Fruit fly (Drosophila melanogaster) whole organism, embryonic: Measurements from ENCODE around the gene Mgat4a.

Experiments
- Adf1 ChIP-seq: fragments of 200-800 bp; sonication (Bioruptor generic); IDR thresholded peaks from 2 replicates; pipeline ENCODE4 v1.3.6; 2022; ENCODE audit warnings: missing biosample characterization, missing genetic modification characterization
- B-H2 ChIP-seq: fragments of 200-800 bp; sonication (Bioruptor generic); optimal IDR thresholded peaks from 2 replicates; lab custom pipeline; 2018; ENCODE audit warnings: missing biosample characterization, mild to moderate bottlenecking, missing genetic modification characterization
- BtbVII ChIP-seq: fragments of 200-800 bp; sonication (Bioruptor generic); optimal IDR thresholded peaks from 3 replicates; lab custom pipeline; 2017; ENCODE audit warnings: missing biosample characterization, mild to moderate bottlenecking, missing genetic modification characterization
- C15 ChIP-seq: fragments of 200-800 bp; sonication (Bioruptor generic); IDR thresholded peaks from 3 replicates; pipeline ENCODE4 v1.3.6; 2022; ENCODE audit warnings: missing biosample characterization, missing genetic modification characterization
- CG10979 ChIP-seq: fragments of 200-800 bp; sonication (Bioruptor generic); optimal IDR thresholded peaks from 2 replicates; lab custom pipeline; 2018; ENCODE audit warnings: missing biosample characterization, mild to moderate bottlenecking, missing genetic modification characterization, moderate library complexity
- CG11247 ChIP-seq: fragments of 200-800 bp; sonication (Bioruptor generic); IDR thresholded peaks from 2 replicates; pipeline ENCODE4 v1.3.6; 2022; ENCODE audit warnings: missing biosample characterization, missing genetic modification characterization
- CG12391 ChIP-seq: fragments of 200-800 bp; sonication (Bioruptor generic); optimal IDR thresholded peaks from 3 replicates; lab custom pipeline; 2018; ENCODE audit warnings: missing biosample characterization, mild to moderate bottlenecking, missing genetic modification characterization, moderate library complexity
- CG12744 ChIP-seq: fragments of 200-800 bp; sonication (Bioruptor generic); optimal IDR thresholded peaks from 2 replicates; lab custom pipeline; 2016; ENCODE audit warnings: missing biosample characterization, missing genetic modification characterization
- CG12769 ChIP-seq: fragments of 200-800 bp; sonication (Bioruptor generic); optimal IDR thresholded peaks from 2 replicates; lab custom pipeline; 2019; ENCODE audit warnings: missing biosample characterization, mild to moderate bottlenecking, missing genetic modification characterization, moderate library complexity
- CG13296 ChIP-seq: fragments of 200-800 bp; sonication (Bioruptor generic); optimal IDR thresholded peaks from 3 replicates; lab custom pipeline; 2018; ENCODE audit warnings: missing biosample characterization, mild to moderate bottlenecking, missing genetic modification characterization
- CG14014 ChIP-seq: fragments of 200-800 bp; sonication (Bioruptor generic); IDR thresholded peaks from 2 replicates; pipeline ENCODE4 v1.3.6; 2022; ENCODE audit warnings: missing biosample characterization, missing genetic modification characterization
- CG15073 ChIP-seq: fragments of 200-800 bp; sonication (Bioruptor generic); optimal IDR thresholded peaks from 2 replicates; lab custom pipeline; 2016; ENCODE audit warnings: missing biosample characterization, missing genetic modification characterization
- CG17802 ChIP-seq: fragments of 200-800 bp; sonication (Bioruptor generic); optimal IDR thresholded peaks from 2 replicates; lab custom pipeline; 2018; ENCODE audit warnings: missing biosample characterization, mild to moderate bottlenecking, missing genetic modification characterization, moderate library complexity
- CG18619 ChIP-seq: fragments of 200-800 bp; sonication (Bioruptor generic); optimal IDR thresholded peaks from 3 replicates; lab custom pipeline; 2017; ENCODE audit warnings: missing biosample characterization, mild to moderate bottlenecking, missing genetic modification characterization
- CG2678 ChIP-seq: fragments of 200-800 bp; sonication (Bioruptor generic); optimal IDR thresholded peaks from 3 replicates; lab custom pipeline; 2019; ENCODE audit warnings: missing biosample characterization, mild to moderate bottlenecking, missing genetic modification characterization, moderate library complexity
- CG34224 ChIP-seq: fragments of 200-800 bp; sonication (Bioruptor generic); IDR thresholded peaks from 3 replicates; pipeline ENCODE4 v1.3.6; 2022; ENCODE audit warnings: missing biosample characterization, missing genetic modification characterization; ENCODE audit not compliant: partially characterized antibody
- CG3995 ChIP-seq: fragments of 200-800 bp; sonication (Bioruptor generic); optimal IDR thresholded peaks from 3 replicates; lab custom pipeline; 2016; ENCODE audit warnings: missing biosample characterization, missing genetic modification characterization
- CG4328 ChIP-seq: fragments of 200-800 bp; sonication (Bioruptor generic); optimal IDR thresholded peaks from 3 replicates; lab custom pipeline; 2017; ENCODE audit warnings: missing biosample characterization, missing genetic modification reagents, missing genetic modification characterization
- CG4360 ChIP-seq: fragments of 200-800 bp; sonication (Bioruptor generic); IDR thresholded peaks from 2 replicates; pipeline ENCODE4 v1.3.6; 2022; ENCODE audit warnings: missing biosample characterization, missing genetic modification characterization
- Camta ChIP-seq: fragments of 200-800 bp; sonication (Bioruptor generic); optimal IDR thresholded peaks from 2 replicates; lab custom pipeline; 2016; ENCODE audit warnings: missing biosample characterization, missing genetic modification characterization
- CoRest ChIP-seq: fragments of 200-800 bp; sonication (Bioruptor generic); optimal IDR thresholded peaks from 3 replicates; lab custom pipeline; 2018; ENCODE audit warnings: missing biosample characterization, mild to moderate bottlenecking, missing genetic modification characterization, moderate library complexity
- Dip3 ChIP-seq: fragments of 200-800 bp; sonication (Bioruptor generic); optimal IDR thresholded peaks from 3 replicates; lab custom pipeline; 2016; ENCODE audit warnings: missing biosample characterization, missing genetic modification characterization
- Dp ChIP-seq: fragments of 200-800 bp; sonication (Bioruptor generic); optimal IDR thresholded peaks from 2 replicates; lab custom pipeline; 2018; ENCODE audit warnings: missing biosample characterization, mild to moderate bottlenecking, missing genetic modification characterization, moderate library complexity
- HLH3B ChIP-seq: fragments of 200-800 bp; sonication (Bioruptor generic); IDR thresholded peaks from 2 replicates; pipeline ENCODE4 v1.3.6; 2022; ENCODE audit warnings: missing biosample characterization, missing genetic modification characterization
- Hand ChIP-seq: fragments of 200-800 bp; sonication (Bioruptor generic); optimal IDR thresholded peaks from 2 replicates; lab custom pipeline; 2017; ENCODE audit warnings: mild to moderate bottlenecking, missing biosample characterization, missing genetic modification reagents, missing genetic modification characterization
- MESR4 ChIP-seq: fragments of 200-800 bp; sonication (Bioruptor generic); optimal IDR thresholded peaks from 2 replicates; lab custom pipeline; 2018; ENCODE audit warnings: missing biosample characterization, mild to moderate bottlenecking, missing genetic modification characterization, moderate library complexity
- Max ChIP-seq: fragments of 200-800 bp; sonication (Bioruptor generic); optimal IDR thresholded peaks from 2 replicates; lab custom pipeline; 2016; ENCODE audit warnings: missing biosample characterization, mild to moderate bottlenecking, missing genetic modification characterization
- NC2α ChIP-seq: fragments of 200-800 bp; sonication (Bioruptor generic); optimal IDR thresholded peaks from 2 replicates; lab custom pipeline; 2016; ENCODE audit warnings: missing biosample characterization, missing genetic modification characterization
- PHDP ChIP-seq: fragments of 200-800 bp; sonication (Bioruptor generic); optimal IDR thresholded peaks from 3 replicates; lab custom pipeline; 2018; ENCODE audit warnings: missing biosample characterization, mild to moderate bottlenecking, missing genetic modification characterization, moderate library complexity
- Sin3A ChIP-seq: fragments of >200 bp; optimal IDR thresholded peaks from 2 replicates; lab custom pipeline; 2018
- Vsx1 ChIP-seq: fragments of 200-800 bp; sonication (Bioruptor generic); optimal IDR thresholded peaks from 2 replicates; lab custom pipeline; 2017; ENCODE audit warnings: missing biosample characterization, mild to moderate bottlenecking, missing genetic modification characterization, missing genetic modification reagents
- abd-A ChIP-seq: fragments of 200-800 bp; sonication (Bioruptor generic); optimal IDR thresholded peaks from 3 replicates; lab custom pipeline; 2019; ENCODE audit warnings: missing biosample characterization, mild to moderate bottlenecking, missing genetic modification characterization, moderate library complexity
- cato ChIP-seq: fragments of 200-800 bp; sonication (Bioruptor generic); optimal IDR thresholded peaks from 2 replicates; lab custom pipeline; 2016; ENCODE audit warnings: missing biosample characterization, missing genetic modification characterization, borderline replicate concordance
- da ChIP-seq: fragments of 200-800 bp; sonication (Bioruptor generic); optimal IDR thresholded peaks from 2 replicates; lab custom pipeline; 2016; ENCODE audit warnings: missing biosample characterization, missing genetic modification characterization
- ems ChIP-seq: fragments of 200-800 bp; sonication (Bioruptor generic); optimal IDR thresholded peaks from 3 replicates; lab custom pipeline; 2016; ENCODE audit warnings: missing biosample characterization, missing genetic modification characterization
- fd64A ChIP-seq: fragments of 200-800 bp; sonication (Bioruptor generic); optimal IDR thresholded peaks from 3 replicates; lab custom pipeline; 2018; ENCODE audit warnings: missing biosample characterization, mild to moderate bottlenecking, missing genetic modification characterization
- grau ChIP-seq: fragments of 200-800 bp; optimal IDR thresholded peaks from 3 replicates; lab custom pipeline; 2019; ENCODE audit warnings: missing biosample characterization, mild to moderate bottlenecking, missing genetic modification characterization, moderate library complexity
- hkb ChIP-seq, 2 experiments: fragments of 200-800 bp in 1 of 2; fragments of >200 bp in 1 of 2; sonication (Bioruptor generic) in 1 of 2; IDR thresholded peaks in 1 of 2; optimal IDR thresholded peaks in 1 of 2; 2 replicates each; pipeline versions ENCODE4 v1.3.6 to Lab custom; 2017 to 2022; ENCODE audit warnings: missing biosample characterization in 1 of 2, missing genetic modification characterization in 1 of 2
- kay ChIP-seq: fragments of 200-800 bp; sonication (Bioruptor generic); optimal IDR thresholded peaks from 2 replicates; lab custom pipeline; 2016; ENCODE audit warnings: missing biosample characterization, missing genetic modification characterization
- nerfin-2 ChIP-seq: fragments of 200-800 bp; sonication (Bioruptor generic); IDR thresholded peaks from 2 replicates; pipeline ENCODE4 v1.3.6; 2022; ENCODE audit warnings: missing biosample characterization, missing genetic modification characterization; ENCODE audit not compliant: partially characterized antibody
- peb ChIP-seq: fragments of 200-800 bp; sonication (Bioruptor generic); IDR thresholded peaks from 2 replicates; pipeline ENCODE4 v1.3.6; 2022; ENCODE audit warnings: missing biosample characterization, missing genetic modification characterization
- pho ChIP-seq: fragments of 200-800 bp; sonication (Bioruptor generic); optimal IDR thresholded peaks from 2 replicates; lab custom pipeline; 2016; ENCODE audit warnings: missing biosample characterization, missing genetic modification characterization
- sc ChIP-seq, 3 experiments: fragments of >200 bp in 2 of 3; fragments of 200-800 bp in 1 of 3; sonication (Bioruptor generic) in 1 of 3; optimal IDR thresholded peaks; 2 replicates in 2 of 3; 3 replicates in 1 of 3; lab custom pipeline; 2017; ENCODE audit warnings: mild to moderate bottlenecking in 1 of 3, missing biosample characterization in 1 of 3, missing genetic modification characterization in 1 of 3, missing genetic modification reagents in 1 of 3
- schlank ChIP-seq: fragments of 200-800 bp; sonication (Bioruptor generic); optimal IDR thresholded peaks from 2 replicates; lab custom pipeline; 2018; ENCODE audit warnings: missing biosample characterization, mild to moderate bottlenecking, missing genetic modification characterization
- shn ChIP-seq: fragments of 200-800 bp; sonication (Bioruptor generic); optimal IDR thresholded peaks from 3 replicates; lab custom pipeline; 2016; ENCODE audit warnings: missing biosample characterization, missing genetic modification characterization
- sr ChIP-seq: fragments of 200-800 bp; sonication (Bioruptor generic); IDR thresholded peaks from 3 replicates; pipeline ENCODE4 v1.3.6; 2022; ENCODE audit warnings: missing biosample characterization, missing genetic modification characterization
- toy ChIP-seq: fragments of 200-800 bp; sonication (Bioruptor generic); IDR thresholded peaks from 2 replicates; pipeline ENCODE4 v1.3.6; 2022; ENCODE audit warnings: missing biosample characterization, missing genetic modification characterization
- vnd ChIP-seq: fragments of 200-800 bp; sonication (Bioruptor generic); IDR thresholded peaks from 3 replicates; pipeline ENCODE4 v1.3.6; 2022; ENCODE audit warnings: missing biosample characterization, missing genetic modification characterization; ENCODE audit not compliant: partially characterized antibody
- wek ChIP-seq: fragments of 200-800 bp; sonication (Bioruptor generic); optimal IDR thresholded peaks from 3 replicates; lab custom pipeline; 2018; ENCODE audit warnings: missing biosample characterization, mild to moderate bottlenecking, missing genetic modification characterization, moderate library complexity

Gene Mgat4a

dm6 chr3L:14786230-14786850, 24.5 kb downstream of the Mgat4a start, which contains the start of the genes bmm and Tdrd3 (continued):
- TF ChIP-seq wek (GFP tag; lab: Kevin White, UChicago) (peak; percentile 98), shn (peak; percentile 41), NC2α (GFP tag; lab: Kevin White, UChicago) (peak; percentile 30), schlank (tag; lab: Kevin White, UChicago) (peak; percentile 32), CG18619 (GFP tag; lab: Kevin White, UChicago) (peak; percentile 69), CG34224 (peak; percentile 81), CG4328 (peak; percentile 79), Sin3A (lab: Kevin White, UChicago) (peak; percentile 12), fd64A (no peak), pho (GFP tag; lab: Kevin White, UChicago) (peak; percentile 75), vnd (GFP tag; lab: Robert Waterston, UW) (peak; percentile 84), CG15073 (GFP tag; lab: Kevin White, UChicago) (no peak), sc (optimal IDR thresholded peaks at IDR 0.05; lab: Kevin White, UChicago) (no peak), sc (GFP tag; optimal IDR thresholded peaks at IDR 0.05; lab: Kevin White, UChicago) (peak; percentile 27), Dip3 (GFP tag; lab: Kevin White, UChicago) (peak; percentile 50), Camta (GFP tag; lab: Kevin White, UChicago) (no peak), CG3995 (peak; percentile 39), Dp (GFP tag; lab: Kevin White, UChicago) (peak; percentile 9), toy (GFP tag; lab: Robert Waterston, UW) (no peak), Max (GFP tag; lab: Kevin White, UChicago) (peak; percentile 39), abd-A (tag; lab: Kevin White, UChicago) (peak; percentile 86), MESR4 (GFP tag; lab: Kevin White, UChicago) (peak; percentile 33), PHDP (peak; percentile 84), HLH3B (GFP tag; lab: Robert Waterston, UW) (peak; percentile 75), hkb (optimal IDR thresholded peaks at IDR 0.05; lab: Kevin White, UChicago) (no peak), hkb (GFP tag; IDR thresholded peaks at IDR 0.05; lab: Robert Waterston, UW) (peak; percentile 42; the same call in 1 of the 2 replicates), B-H2 (peak; percentile 80), CG10979 (peak; percentile 75), nerfin-2 (GFP tag; lab: Robert Waterston, UW) (peak; percentile 75; the same call in 1 of the 2 replicates), CG17802 (tag; lab: Kevin White, UChicago) (peak; percentile 19), CG14014 (peak; percentile 77), ems (GFP tag; lab: Kevin White, UChicago) (no peak), Hand (GFP tag; lab: Kevin White, UChicago) (peak; percentile 13), CoRest (tag; lab: Kevin White, UChicago) (peak; percentile 95), CG12744 (GFP tag; lab: Kevin White, UChicago) (no peak), CG11247 (GFP tag; lab: Robert Waterston, UW) (peak; percentile 80), da (GFP tag; lab: Kevin White, UChicago) (no peak), CG12391 (tag; lab: Kevin White, UChicago) (peak; percentile 95), CG13296 (peak; percentile 77), cato (GFP tag; lab: Kevin White, UChicago) (peak; percentile 64), kay (GFP tag; lab: Kevin White, UChicago) (peak; percentile 50), sr (GFP tag; lab: Robert Waterston, UW) (no peak), peb (GFP tag; lab: Robert Waterston, UW) (no peak), C15 (GFP tag; lab: Robert Waterston, UW) (no peak), CG4360 (GFP tag; lab: Robert Waterston, UW) (no peak), CG12769 (no peak), Vsx1 (GFP tag; lab: Kevin White, UChicago) (peak; percentile 53), BtbVII (GFP tag; lab: Kevin White, UChicago) (no peak), CG2678 (tag; lab: Kevin White, UChicago) (peak; percentile 91), Adf1 (GFP tag; lab: Robert Waterston, UW) (no peak), grau (peak; percentile 90)
